Fruit fly (Drosophila melanogaster) whole organism: Measurements from ENCODE around the gene CG15534.

Experiments used
- EcR ChIP-seq, 2 experiments: fragments of >200 bp; optimal IDR thresholded peaks; 2 replicates each; lab custom pipeline; 2017; ENCODE audit warnings: missing biosample characterization in 2 of 2, missing genetic modification characterization in 2 of 2, missing genetic modification reagents in 2 of 2
- psq ChIP-seq: fragments of >200 bp; optimal IDR thresholded peaks from 2 replicates; lab custom pipeline; 2017
- usp ChIP-seq: fragments of >200 bp; optimal IDR thresholded peaks from 2 replicates; lab custom pipeline; 2017; ENCODE audit warnings: missing biosample characterization, missing genetic modification characterization, mixed read lengths

DNA sequence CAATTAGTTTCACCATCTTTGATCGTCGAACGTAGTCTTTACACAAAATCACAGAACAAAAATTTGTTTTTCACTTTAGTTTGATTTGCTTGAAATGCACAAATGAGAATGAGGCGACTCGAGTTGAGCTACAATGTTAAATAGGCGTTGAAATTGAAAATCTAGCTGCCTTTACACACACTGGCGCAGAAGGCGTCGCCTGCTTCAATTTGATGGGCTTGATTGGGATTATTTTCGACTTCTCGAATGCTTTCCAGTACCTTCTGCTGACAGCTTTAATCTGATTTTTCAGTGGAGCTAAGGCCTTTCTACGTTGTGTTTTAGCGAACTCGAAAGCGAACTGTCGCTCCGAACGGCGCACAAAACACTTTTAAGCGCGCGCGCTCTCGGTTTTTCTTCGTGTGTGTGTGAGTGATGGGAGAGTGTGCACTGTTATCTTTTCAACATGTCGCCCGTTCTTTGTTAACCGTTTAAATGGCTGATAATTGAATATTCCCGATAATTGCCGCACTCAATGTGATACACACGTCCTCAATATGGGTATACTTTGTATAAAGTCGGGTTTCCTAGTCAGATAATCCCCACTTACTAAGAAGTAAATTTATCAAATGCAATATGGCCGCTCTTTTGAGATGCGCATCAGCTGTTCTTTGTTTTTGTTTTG lies 44.2 kb upstream of the CG15534 start, which contains the start of the genes Fer2LCH and Fer1HCH:
- TF ChIP-seq EcR (GFP tag; optimal IDR thresholded peaks at IDR 0.05; lab: Kevin White, UChicago) (no peak), usp (GFP tag; lab: Kevin White, UChicago) (no peak), psq (lab: Kevin White, UChicago) (no peak)
